Fruit fly (Drosophila melanogaster) whole organism, adult: ENCODE results near the gene COX6B.

Experiments
- CG14711 ChIP-seq: fragments of 200-800 bp; sonication (Bioruptor generic); optimal IDR thresholded peaks from 2 replicates; lab custom pipeline; 2018; ENCODE audit warnings: missing biosample characterization, mild to moderate bottlenecking, missing genetic modification characterization, moderate library complexity
- Hr96 ChIP-seq: fragments of 200-800 bp; sonication (Bioruptor generic); optimal IDR thresholded peaks from 2 replicates; lab custom pipeline; 2016; ENCODE audit warnings: missing biosample characterization, missing genetic modification characterization
- Mnt ChIP-seq: fragments of 200-800 bp; sonication (Bioruptor generic); optimal IDR thresholded peaks from 2 replicates; lab custom pipeline; 2016; ENCODE audit warnings: missing biosample characterization, mild to moderate bottlenecking, missing genetic modification characterization
- kay ChIP-seq: fragments of 200-800 bp; sonication (Bioruptor generic); peaks from one replicate; lab custom pipeline; 2016; ENCODE audit warnings: missing biosample characterization, missing genetic modification characterization, borderline replicate concordance
- tj ChIP-seq: fragments of 200-800 bp; sonication (Bioruptor generic); optimal IDR thresholded peaks from 3 replicates; lab custom pipeline; 2017; ENCODE audit warnings: missing biosample characterization, mild to moderate bottlenecking, missing genetic modification characterization, moderate library complexity
- toe ChIP-seq: fragments of 200-800 bp; sonication (Bioruptor generic); optimal IDR thresholded peaks from 2 replicates; lab custom pipeline; 2016; ENCODE audit warnings: missing biosample characterization, missing genetic modification characterization

dm6 chrX:19744003-19744488 is at the start of gene COX6B, which contains the start of the genes CG18809, CG33932 and Rpp20:
- peak; percentile 60 for TF ChIP-seq CG14711 (tag; lab: Kevin White, UChicago)
- TF ChIP-seq Mnt: peak; percentile 94
- peak; percentile 45 for TF ChIP-seq toe (GFP tag; lab: Kevin White, UChicago)
- no peak for TF ChIP-seq kay
- peak; percentile 62 for TF ChIP-seq tj (GFP tag; lab: Kevin White, UChicago)
- no peak for TF ChIP-seq Hr96 (GFP tag; lab: Kevin White, UChicago)
